Fruit fly (Drosophila melanogaster) whole organism, adult: ENCODE data around the gene RpL37A.
A peak's percentile ranks its signal among the peaks of the same experiment; 100 is the strongest.

Experiments used
- CG11617 ChIP-seq: fragments of 200-800 bp; sonication (Bioruptor generic); optimal IDR thresholded peaks from 2 replicates; lab custom pipeline; 2017; ENCODE audit warnings: mild to moderate bottlenecking, missing biosample characterization, missing genetic modification reagents, missing genetic modification characterization
- CG12768 ChIP-seq: fragments of 200-800 bp; sonication (Bioruptor generic); optimal IDR thresholded peaks from 2 replicates; lab custom pipeline; 2017; ENCODE audit warnings: missing biosample characterization, missing genetic modification characterization, mild to moderate bottlenecking, moderate library complexity, missing genetic modification reagents
- CG14711 ChIP-seq: fragments of 200-800 bp; sonication (Bioruptor generic); optimal IDR thresholded peaks from 2 replicates; lab custom pipeline; 2018; ENCODE audit warnings: missing biosample characterization, mild to moderate bottlenecking, missing genetic modification characterization, moderate library complexity
- CG1620 ChIP-seq: fragments of 200-800 bp; sonication (Bioruptor generic); optimal IDR thresholded peaks from 2 replicates; lab custom pipeline; 2016; ENCODE audit warnings: missing biosample characterization, missing genetic modification characterization
- CG33017 ChIP-seq: fragments of 200-800 bp; sonication (Bioruptor generic); optimal IDR thresholded peaks from 2 replicates; lab custom pipeline; 2018; ENCODE audit warnings: missing biosample characterization, mild to moderate bottlenecking, missing genetic modification characterization, moderate library complexity
- CG5204 ChIP-seq: fragments of 200-800 bp; sonication (Bioruptor generic); optimal IDR thresholded peaks from 2 replicates; lab custom pipeline; 2016; ENCODE audit warnings: missing biosample characterization, missing genetic modification characterization
- CG7045 ChIP-seq: fragments of 200-800 bp; sonication (Bioruptor generic); optimal IDR thresholded peaks from 2 replicates; lab custom pipeline; 2017; ENCODE audit warnings: missing biosample characterization, mild to moderate bottlenecking, missing genetic modification characterization
- CG7101 ChIP-seq: fragments of 200-800 bp; sonication (Bioruptor generic); optimal IDR thresholded peaks from 2 replicates; lab custom pipeline; 2018; ENCODE audit warnings: missing biosample characterization, mild to moderate bottlenecking, missing genetic modification characterization, moderate library complexity
- Clk ChIP-seq: fragments of 200-800 bp; sonication (Bioruptor generic); optimal IDR thresholded peaks from 2 replicates; lab custom pipeline; 2017; ENCODE audit warnings: missing biosample characterization, missing genetic modification characterization
- Crg-1 ChIP-seq: fragments of 200-800 bp; sonication (Bioruptor generic); optimal IDR thresholded peaks from 2 replicates; lab custom pipeline; 2016; ENCODE audit warnings: missing biosample characterization, missing genetic modification characterization
- Hr96 ChIP-seq: fragments of 200-800 bp; sonication (Bioruptor generic); optimal IDR thresholded peaks from 2 replicates; lab custom pipeline; 2016; ENCODE audit warnings: missing biosample characterization, missing genetic modification characterization
- Mnt ChIP-seq: fragments of 200-800 bp; sonication (Bioruptor generic); optimal IDR thresholded peaks from 2 replicates; lab custom pipeline; 2016; ENCODE audit warnings: missing biosample characterization, mild to moderate bottlenecking, missing genetic modification characterization
- bab1 ChIP-seq: fragments of 200-800 bp; sonication (Bioruptor generic); optimal IDR thresholded peaks from 3 replicates; lab custom pipeline; 2019; ENCODE audit warnings: missing biosample characterization, mild to moderate bottlenecking, missing genetic modification characterization, moderate library complexity
- cic ChIP-seq: fragments of 200-800 bp; sonication (Bioruptor generic); optimal IDR thresholded peaks from 2 replicates; lab custom pipeline; 2017; ENCODE audit warnings: missing biosample characterization, mild to moderate bottlenecking, missing genetic modification characterization, moderate library complexity
- cnc ChIP-seq, 2 experiments: fragments of >200 bp; optimal IDR thresholded peaks; 2 replicates each; lab custom pipeline; 2017
- kay ChIP-seq: fragments of 200-800 bp; sonication (Bioruptor generic); peaks from one replicate; lab custom pipeline; 2016; ENCODE audit warnings: missing biosample characterization, missing genetic modification characterization, borderline replicate concordance
- ovo ChIP-seq: fragments of 200-800 bp; sonication (Bioruptor generic); optimal IDR thresholded peaks from 2 replicates; lab custom pipeline; 2016; ENCODE audit warnings: missing biosample characterization, missing genetic modification characterization
- pad ChIP-seq: fragments of 200-800 bp; sonication (Bioruptor generic); optimal IDR thresholded peaks from 3 replicates; lab custom pipeline; 2017; ENCODE audit warnings: missing biosample characterization, missing genetic modification characterization, mild to moderate bottlenecking, moderate library complexity, missing genetic modification reagents
- tj ChIP-seq: fragments of 200-800 bp; sonication (Bioruptor generic); optimal IDR thresholded peaks from 3 replicates; lab custom pipeline; 2017; ENCODE audit warnings: missing biosample characterization, mild to moderate bottlenecking, missing genetic modification characterization, moderate library complexity
- toe ChIP-seq: fragments of 200-800 bp; sonication (Bioruptor generic); optimal IDR thresholded peaks from 2 replicates; lab custom pipeline; 2016; ENCODE audit warnings: missing biosample characterization, missing genetic modification characterization

Gene RpL37A

DNA sequence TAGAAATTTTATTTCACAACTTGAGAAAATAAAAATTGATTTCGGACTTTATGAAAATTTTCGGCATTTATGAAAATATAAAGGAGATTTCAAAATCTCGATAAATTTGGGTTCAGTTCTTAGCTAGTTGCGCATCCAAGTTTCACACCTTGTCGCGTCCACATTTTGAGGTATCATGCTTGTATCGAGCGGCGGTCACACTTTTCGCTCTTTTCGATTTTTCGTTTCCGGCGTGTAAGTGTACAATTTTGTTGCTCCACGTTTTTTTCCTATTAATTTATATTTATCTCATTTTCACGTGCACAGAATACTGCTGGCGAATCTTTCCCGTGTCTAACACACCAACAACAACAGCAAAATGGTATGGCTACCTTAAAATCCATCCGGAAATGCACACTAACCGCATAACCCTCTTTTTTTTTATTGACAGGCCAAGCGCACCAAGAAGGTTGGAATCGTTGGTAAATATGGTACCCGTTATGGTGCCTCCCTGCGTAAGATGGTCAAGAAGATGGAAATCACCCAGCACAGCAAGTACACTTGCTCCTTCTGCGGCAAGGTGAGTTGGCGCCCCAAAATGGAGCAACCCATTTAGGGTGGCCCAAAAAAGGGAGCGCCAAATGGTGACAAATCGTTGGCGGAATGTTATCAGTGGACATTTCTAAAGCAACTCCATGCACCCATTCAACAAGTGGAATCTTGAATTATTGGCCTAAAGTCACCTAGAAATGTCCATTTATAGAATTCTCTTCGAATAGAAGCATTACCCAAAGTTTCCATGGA is at the start of gene RpL37A:
Gene RpL37A (plus strand): TSS at position 161 of the 783 bp plus-strand sequence.
- TF ChIP-seq CG5204 (GFP tag; lab: Kevin White, UChicago) (no peak), Hr96 (peak; percentile 84), CG1620 (peak; percentile 86), bab1 (GFP tag; lab: Kevin White, UChicago) (peak; percentile 85), pad (GFP tag; lab: Kevin White, UChicago) (peak; percentile 74), Mnt (GFP tag; lab: Kevin White, UChicago) (peak; percentile 76), CG7101 (tag; lab: Kevin White, UChicago) (peak; percentile 81), cnc (optimal IDR thresholded peaks at IDR 0.05; lab: Kevin White, UChicago) (no peak), kay (GFP tag; lab: Kevin White, UChicago) (peak; percentile 18), tj (GFP tag; lab: Kevin White, UChicago) (peak; percentile 54), CG11617 (GFP tag; lab: Kevin White, UChicago) (peak; percentile 87), cic (GFP tag; lab: Kevin White, UChicago) (peak; percentile 62), Crg-1 (GFP tag; lab: Kevin White, UChicago) (peak; percentile 73), ovo (peak; percentile 63), Clk (GFP tag; lab: Kevin White, UChicago) (peak; percentile 61), CG12768 (GFP tag; lab: Kevin White, UChicago) (peak; percentile 66), toe (GFP tag; lab: Kevin White, UChicago) (no peak), CG33017 (tag; lab: Kevin White, UChicago) (peak; percentile 54), CG7045 (GFP tag; lab: Kevin White, UChicago) (peak; percentile 57), CG14711 (peak; percentile 61)

- TF ChIP-seq cic (GFP tag; lab: Kevin White, UChicago) (no peak), Mnt (GFP tag; lab: Kevin White, UChicago) (no peak), Hr96 (no peak), cnc (optimal IDR thresholded peaks at IDR 0.05; lab: Kevin White, UChicago) (no peak), kay (GFP tag; lab: Kevin White, UChicago) (no peak), CG7101 (tag; lab: Kevin White, UChicago) (no peak), CG5204 (GFP tag; lab: Kevin White, UChicago) (no peak), CG14711 (no peak), ovo (no peak), CG12768 (GFP tag; lab: Kevin White, UChicago) (no peak), bab1 (GFP tag; lab: Kevin White, UChicago) (no peak), pad (GFP tag; lab: Kevin White, UChicago) (no peak), toe (GFP tag; lab: Kevin White, UChicago) (no peak), CG1620 (no peak), CG11617 (GFP tag; lab: Kevin White, UChicago) (no peak), CG7045 (GFP tag; lab: Kevin White, UChicago) (no peak), CG33017 (tag; lab: Kevin White, UChicago) (no peak), Crg-1 (GFP tag; lab: Kevin White, UChicago) (no peak)
Measured at dm6 chr2L:5022602-5023001, 48.2 kb upstream of the RpL37A start.

DNA sequence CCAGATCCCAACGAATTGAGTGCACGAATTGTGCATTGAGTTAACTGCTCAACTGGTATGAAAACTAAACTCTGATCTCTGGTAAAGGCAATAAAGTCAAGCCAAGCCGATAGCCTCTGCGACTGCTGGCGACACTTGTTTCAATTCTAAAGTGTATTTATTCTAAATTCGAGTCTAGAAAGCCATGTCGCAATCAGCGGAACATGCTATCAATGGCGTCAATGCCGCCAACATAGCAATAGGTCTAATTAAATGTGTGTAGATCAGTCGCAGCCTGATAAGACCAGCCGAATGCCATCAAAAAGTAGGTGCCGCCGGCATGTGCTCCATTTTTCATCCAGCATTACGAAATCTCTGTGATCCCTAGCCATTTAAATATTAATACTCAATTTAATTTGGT is 45.2 kb upstream of the RpL37A start:
- TF ChIP-seq Crg-1 (GFP tag; lab: Kevin White, UChicago) (no peak), CG7101 (tag; lab: Kevin White, UChicago) (no peak), CG5204 (GFP tag; lab: Kevin White, UChicago) (no peak), ovo (no peak), Mnt (GFP tag; lab: Kevin White, UChicago) (no peak), bab1 (GFP tag; lab: Kevin White, UChicago) (no peak), Hr96 (no peak), CG1620 (no peak), CG11617 (GFP tag; lab: Kevin White, UChicago) (no peak), toe (GFP tag; lab: Kevin White, UChicago) (no peak), Clk (GFP tag; lab: Kevin White, UChicago) (no peak), cnc (optimal IDR thresholded peaks at IDR 0.05; lab: Kevin White, UChicago) (no peak), cic (GFP tag; lab: Kevin White, UChicago) (no peak), kay (GFP tag; lab: Kevin White, UChicago) (no peak), CG14711 (no peak), CG33017 (tag; lab: Kevin White, UChicago) (no peak), CG12768 (GFP tag; lab: Kevin White, UChicago) (no peak)

dm6 chr2L:5027321-5028069 is 43.3 kb upstream of the RpL37A start:
- TF ChIP-seq cic (GFP tag; lab: Kevin White, UChicago) = peak; percentile 3
- no peak for TF ChIP-seq kay (GFP tag; lab: Kevin White, UChicago)
- TF ChIP-seq tj (GFP tag; lab: Kevin White, UChicago) = peak; percentile 41
- TF ChIP-seq toe (GFP tag; lab: Kevin White, UChicago) = no peak
- no peak for TF ChIP-seq CG12768 (GFP tag; lab: Kevin White, UChicago)
- TF ChIP-seq CG14711 = no peak

dm6 chr2L:5028091-5028490 is 42.7 kb upstream of the RpL37A start, which contains the start of gene vkg:
Gene vkg (minus strand): TSS chr2L:5028191.
- TF ChIP-seq Hr96 (no peak), Crg-1 (GFP tag; lab: Kevin White, UChicago) (no peak), CG11617 (GFP tag; lab: Kevin White, UChicago) (no peak), tj (GFP tag; lab: Kevin White, UChicago) (no peak), Clk (GFP tag; lab: Kevin White, UChicago) (no peak), pad (GFP tag; lab: Kevin White, UChicago) (no peak), toe (GFP tag; lab: Kevin White, UChicago) (no peak), CG12768 (GFP tag; lab: Kevin White, UChicago) (no peak), CG5204 (GFP tag; lab: Kevin White, UChicago) (no peak), CG1620 (no peak), Mnt (GFP tag; lab: Kevin White, UChicago) (no peak), CG7045 (GFP tag; lab: Kevin White, UChicago) (no peak), CG33017 (tag; lab: Kevin White, UChicago) (no peak)
